Worm (Caenorhabditis elegans) whole organism, L4 larva: Measurements from ENCODE around the gene srj-37.

Experiments used
- D1046.2 ChIP-seq: fragments of 200-800 bp; sonication (Bioruptor generic); IDR thresholded peaks from 2 replicates; pipeline ENCODE4 v1.3.6; 2022; ENCODE audit warnings: missing genetic modification characterization, missing compliant biosample characterization
- F10B5.3 ChIP-seq: sonication (generic microtip); optimal IDR thresholded peaks from 2 replicates; lab custom pipeline; 2016; ENCODE audit warnings: mild to moderate bottlenecking, missing genetic modification characterization, missing compliant biosample characterization
- F49E8.2 ChIP-seq: sonication (generic microtip); optimal IDR thresholded peaks from 2 replicates; lab custom pipeline; 2016; ENCODE audit warnings: missing compliant biosample characterization, mild to moderate bottlenecking, missing genetic modification characterization, borderline replicate concordance
- ZK337.2 ChIP-seq: fragments of 200-800 bp; sonication (Bioruptor generic); IDR thresholded peaks from 2 replicates; pipeline ENCODE4 v1.3.6; 2022; ENCODE audit warnings: missing genetic modification reagents, missing genetic modification characterization, missing compliant biosample characterization
- aha-1 ChIP-seq: fragments of 150-350 bp; peaks from one replicate; lab custom pipeline; 2014; ENCODE audit warnings: missing biosample characterization, missing genetic modification characterization
- attf-4 ChIP-seq: sonication (generic microtip); optimal IDR thresholded peaks from 3 replicates; lab custom pipeline; 2017; ENCODE audit warnings: missing biosample characterization, missing genetic modification characterization
- ceh-44 ChIP-seq: fragments of 200-800 bp; sonication (Bioruptor generic); IDR thresholded peaks from 2 replicates; pipeline ENCODE4 v1.3.6; 2022; ENCODE audit warnings: missing genetic modification reagents, missing genetic modification characterization, missing compliant biosample characterization
- cey-2 ChIP-seq: sonication (generic microtip); optimal IDR thresholded peaks from 3 replicates; lab custom pipeline; 2017; ENCODE audit warnings: missing genetic modification characterization, mild to moderate bottlenecking, missing compliant biosample characterization, antibody characterized with exemption, borderline replicate concordance; ENCODE audit not compliant: insufficient read depth
- daf-12 ChIP-seq: fragments of 150-350 bp; optimal IDR thresholded peaks from 2 replicates; lab custom pipeline; 2014; ENCODE audit warnings: missing biosample characterization, missing genetic modification reagents, missing genetic modification characterization
- daf-16 ChIP-seq, 3 experiments: sonication (generic microtip); optimal IDR thresholded peaks; 2 replicates each; lab custom pipeline; 2016 to 2017; ENCODE audit warnings: missing genetic modification characterization in 3 of 3, missing genetic modification reagents in 3 of 3, mild to moderate bottlenecking in 2 of 3, missing compliant biosample characterization in 2 of 3, missing biosample characterization in 1 of 3, moderate library complexity in 1 of 3
- daf-19 ChIP-seq: fragments of 200-800 bp; sonication (Bioruptor generic); conservative IDR thresholded peaks from 2 replicates; pipeline ENCODE4 v1.3.6; 2022; ENCODE audit warnings: missing genetic modification characterization, missing compliant biosample characterization
- dmd-8 ChIP-seq: fragments of 200-800 bp; sonication (Bioruptor generic); IDR thresholded peaks from 2 replicates; pipeline ENCODE4 v1.3.6; 2022; ENCODE audit warnings: missing genetic modification characterization, missing compliant biosample characterization
- dve-1 ChIP-seq: sonication (generic microtip); optimal IDR thresholded peaks from 2 replicates; lab custom pipeline; 2017; ENCODE audit warnings: antibody characterized with exemption, mild to moderate bottlenecking, missing genetic modification characterization, missing compliant biosample characterization; ENCODE audit not compliant: insufficient read depth
- egl-43 ChIP-seq: fragments of 200-800 bp; sonication (Bioruptor generic); IDR thresholded peaks from 2 replicates; pipeline ENCODE4 v1.3.6; 2022; ENCODE audit warnings: missing genetic modification reagents, missing genetic modification characterization, missing compliant biosample characterization
- gei-8 ChIP-seq: fragments of 200-800 bp; sonication (Bioruptor generic); optimal IDR thresholded peaks from 2 replicates; lab custom pipeline; 2018; ENCODE audit warnings: mild to moderate bottlenecking, missing genetic modification characterization, missing compliant biosample characterization
- jun-1 ChIP-seq: fragments of 150-350 bp; optimal IDR thresholded peaks from 2 replicates; lab custom pipeline; 2014; ENCODE audit warnings: missing biosample characterization, missing genetic modification reagents, missing genetic modification characterization
- lin-38 ChIP-seq: fragments of 200-800 bp; sonication (Bioruptor generic); IDR thresholded peaks from 2 replicates; pipeline ENCODE4 v1.3.6; 2022; ENCODE audit warnings: missing genetic modification reagents, missing genetic modification characterization, missing compliant biosample characterization
- lsy-2 ChIP-seq, 2 experiments: fragments of 150-350 bp in 1 of 2; sonication (generic microtip) in 1 of 2; optimal IDR thresholded peaks; 2 replicates each; lab custom pipeline; 2014 to 2017; ENCODE audit warnings: missing biosample characterization in 2 of 2, missing genetic modification characterization in 2 of 2
- mdt-29 ChIP-seq: fragments of 200-800 bp; sonication (Bioruptor generic); IDR thresholded peaks from 2 replicates; pipeline ENCODE4 v1.3.6; 2022; ENCODE audit warnings: missing genetic modification reagents, missing genetic modification characterization, missing compliant biosample characterization
- mep-1 ChIP-seq: fragments of 150-350 bp; sonication (generic microtip); optimal IDR thresholded peaks from 3 replicates; lab custom pipeline; 2014; ENCODE audit warnings: missing biosample characterization, missing genetic modification characterization
- nhr-111 ChIP-seq: fragments of 200-800 bp; sonication (Bioruptor generic); optimal IDR thresholded peaks from 2 replicates; lab custom pipeline; 2018; ENCODE audit warnings: mild to moderate bottlenecking, missing genetic modification characterization, missing compliant biosample characterization
- nhr-28 ChIP-seq: fragments of 150-350 bp; optimal IDR thresholded peaks from 2 replicates; lab custom pipeline; 2014; ENCODE audit warnings: missing biosample characterization, missing genetic modification characterization
- nhr-41 ChIP-seq: fragments of 200-800 bp; sonication (Bioruptor generic); IDR thresholded peaks from 2 replicates; pipeline ENCODE4 v1.3.6; 2022; ENCODE audit warnings: missing genetic modification reagents, missing genetic modification characterization, missing compliant biosample characterization
- nhr-6 ChIP-seq: fragments of 150-350 bp; optimal IDR thresholded peaks from 2 replicates; lab custom pipeline; 2014; ENCODE audit warnings: missing biosample characterization, missing genetic modification characterization
- nhr-77 ChIP-seq: fragments of 150-350 bp; optimal IDR thresholded peaks from 2 replicates; lab custom pipeline; 2014; ENCODE audit warnings: missing biosample characterization, missing genetic modification characterization
- php-3 ChIP-seq: fragments of 200-800 bp; sonication (Bioruptor generic); IDR thresholded peaks from 2 replicates; pipeline ENCODE4 v1.3.6; 2022; ENCODE audit warnings: missing genetic modification reagents, missing genetic modification characterization, missing compliant biosample characterization
- pqm-1 ChIP-seq: sonication (generic microtip); optimal IDR thresholded peaks from 2 replicates; lab custom pipeline; 2017; ENCODE audit warnings: missing biosample characterization, missing genetic modification characterization
- saeg-2 ChIP-seq: fragments of 200-800 bp; sonication (Bioruptor generic); IDR thresholded peaks from 2 replicates; pipeline ENCODE4 v1.3.6; 2022; ENCODE audit warnings: missing genetic modification reagents, missing genetic modification characterization, missing compliant biosample characterization
- spr-1 ChIP-seq: sonication (generic microtip); optimal IDR thresholded peaks from 2 replicates; lab custom pipeline; 2016; ENCODE audit warnings: mild to moderate bottlenecking, missing genetic modification characterization, missing compliant biosample characterization
- spr-3 ChIP-seq: fragments of 200-800 bp; sonication (Bioruptor generic); optimal IDR thresholded peaks from 2 replicates; lab custom pipeline; 2018; ENCODE audit warnings: mild to moderate bottlenecking, missing genetic modification characterization, missing compliant biosample characterization
- tra-1 ChIP-seq: fragments of 200-800 bp; sonication (Bioruptor generic); IDR thresholded peaks from 2 replicates; pipeline ENCODE4 v1.3.6; 2022; ENCODE audit warnings: missing genetic modification reagents, missing genetic modification characterization, missing compliant biosample characterization
- unc-39 ChIP-seq: sonication (generic microtip); optimal IDR thresholded peaks from 2 replicates; lab custom pipeline; 2017; ENCODE audit warnings: missing biosample characterization, missing genetic modification characterization
- unc-62 ChIP-seq, 3 experiments: fragments of 150-350 bp in 1 of 3; sonication (generic microtip); optimal IDR thresholded peaks in 2 of 3; peaks in 1 of 3; 1 replicate in 1 of 3; 2 replicates in 2 of 3; lab custom pipeline; 2014 to 2017; ENCODE audit warnings: missing biosample characterization in 3 of 3, missing genetic modification characterization in 3 of 3, missing genetic modification reagents in 3 of 3, missing genotype in 1 of 3
- vab-7 ChIP-seq: fragments of 200-800 bp; sonication (Bioruptor generic); IDR thresholded peaks from 2 replicates; pipeline ENCODE4 v1.3.6; 2022; ENCODE audit warnings: missing genetic modification reagents, missing genetic modification characterization, missing compliant biosample characterization
- zfp-2 ChIP-seq: sonication (generic microtip); optimal IDR thresholded peaks from 2 replicates; lab custom pipeline; 2016; ENCODE audit warnings: mild to moderate bottlenecking, missing genetic modification characterization, missing compliant biosample characterization
- zfp-3 ChIP-seq: fragments of 200-800 bp; sonication (Bioruptor generic); conservative IDR thresholded peaks from 2 replicates; pipeline ENCODE4 v1.3.6; 2022; ENCODE audit warnings: missing genetic modification reagents, missing genetic modification characterization, missing compliant biosample characterization
- zip-11 ChIP-seq: fragments of 200-800 bp; sonication (Bioruptor generic); IDR thresholded peaks from 2 replicates; pipeline ENCODE4 v1.3.6; 2022; ENCODE audit warnings: missing genetic modification characterization, missing compliant biosample characterization
- zip-2 ChIP-seq: fragments of 150-350 bp; optimal IDR thresholded peaks from 2 replicates; lab custom pipeline; 2014; ENCODE audit warnings: missing biosample characterization, missing genetic modification characterization
- ztf-7 ChIP-seq: fragments of 150-350 bp; optimal IDR thresholded peaks from 2 replicates; lab custom pipeline; 2014; ENCODE audit warnings: missing biosample characterization, missing genetic modification characterization

Gene srj-37

ce11 chrV:622902-623301, 15.5 kb upstream of the srj-37 start, which contains the start of gene F48G7.5:
Gene F48G7.5 (minus strand): TSS chrV:622935.
- TF ChIP-seq aha-1 (tag; lab: Kevin White, UChicago): no peak
- peak; percentile 26 for TF ChIP-seq pqm-1 (tag; lab: Kevin White, UChicago)
- no peak for TF ChIP-seq daf-16 (GFP tag; optimal IDR thresholded peaks at IDR 0.05; lab: Kevin White, UChicago)
- TF ChIP-seq daf-16 (tag; optimal IDR thresholded peaks at IDR 0.05; lab: Kevin White, UChicago): peak; percentile 78
- no peak for TF ChIP-seq vab-7 (GFP tag; lab: Robert Waterston, UW)
- no peak for TF ChIP-seq D1046.2 (GFP tag; lab: Robert Waterston, UW)
- TF ChIP-seq unc-62 (GFP tag; optimal IDR thresholded peaks at IDR 0.05 in 1 of 2; lab: Kevin White, UChicago): no peak
- no peak for TF ChIP-seq unc-62 (tag; optimal IDR thresholded peaks at IDR 0.05; lab: Kevin White, UChicago)
- TF ChIP-seq dve-1 (tag; lab: Kevin White, UChicago): peak; percentile 6

DNA sequence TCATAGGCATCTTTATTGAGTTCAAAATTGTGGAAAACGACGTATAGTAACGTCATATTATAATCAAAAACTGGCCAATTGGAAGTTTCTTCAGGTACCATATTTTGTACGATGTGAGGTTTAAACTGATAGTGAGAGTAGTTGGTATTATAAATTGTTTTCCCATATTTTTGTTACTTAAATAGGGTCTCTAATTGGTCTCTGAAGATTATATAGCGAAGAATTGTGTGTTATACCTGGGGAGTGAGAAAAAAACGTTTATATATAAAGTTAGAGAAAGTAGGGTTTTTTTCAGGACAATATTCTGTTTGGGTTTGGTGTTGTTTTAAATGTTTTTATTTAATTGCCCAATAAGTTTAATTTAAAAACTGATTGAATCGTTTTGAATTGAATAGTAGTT, 13.5 kb upstream of the srj-37 start, which contains the start of gene srt-17:
Gene srt-17, minus strand, starts transcription at position 101 of the 400 bp plus-strand sequence.
- no peak for TF ChIP-seq php-3 (GFP tag; lab: Robert Waterston, UW)
- TF ChIP-seq zip-2 (tag; lab: Kevin White, UChicago): no peak
- no peak for TF ChIP-seq ceh-44 (GFP tag; lab: Robert Waterston, UW)
- TF ChIP-seq unc-39: no peak
- no peak for TF ChIP-seq gei-8 (GFP tag; lab: Kevin White, UChicago)
- TF ChIP-seq jun-1: no peak
- TF ChIP-seq ztf-7 (tag; lab: Kevin White, UChicago): no peak
- TF ChIP-seq daf-12 (tag; lab: Kevin White, UChicago): no peak
- TF ChIP-seq daf-19 (GFP tag; lab: Robert Waterston, UW): no peak
- TF ChIP-seq zfp-3 (GFP tag; lab: Robert Waterston, UW): no peak
- TF ChIP-seq zip-11 (GFP tag; lab: Robert Waterston, UW): no peak
- TF ChIP-seq spr-1 (tag; lab: Kevin White, UChicago): no peak
- no peak for TF ChIP-seq nhr-41 (GFP tag; lab: Robert Waterston, UW)
- TF ChIP-seq nhr-6 (tag; lab: Kevin White, UChicago): no peak
- TF ChIP-seq nhr-111: no peak
- no peak for TF ChIP-seq nhr-77
- no peak for TF ChIP-seq zfp-2 (tag; lab: Kevin White, UChicago)
- TF ChIP-seq nhr-28: no peak
- no peak for TF ChIP-seq spr-3 (GFP tag; lab: Kevin White, UChicago)
- no peak for TF ChIP-seq cey-2

- TF ChIP-seq mdt-29 (GFP tag; lab: Robert Waterston, UW) (no peak), vab-7 (GFP tag; lab: Robert Waterston, UW) (no peak), lsy-2 (tag; optimal IDR thresholded peaks at IDR 0.05; lab: Kevin White, UChicago) (no peak), tra-1 (GFP tag; lab: Robert Waterston, UW) (no peak), lin-38 (no peak), daf-16 (GFP tag; optimal IDR thresholded peaks at IDR 0.05; lab: Kevin White, UChicago) (no peak), daf-16 (tag; optimal IDR thresholded peaks at IDR 0.05; lab: Kevin White, UChicago) (peak; percentile 10), daf-12 (tag; lab: Kevin White, UChicago) (no peak), unc-62 (GFP tag; optimal IDR thresholded peaks at IDR 0.05 in 1 of 2; lab: Kevin White, UChicago) (peak in 1 of 2 experiments; percentile 29), unc-62 (tag; optimal IDR thresholded peaks at IDR 0.05; lab: Kevin White, UChicago) (no peak), F49E8.2 (tag; lab: Kevin White, UChicago) (no peak), dmd-8 (no peak), F10B5.3 (no peak), egl-43 (GFP tag; lab: Robert Waterston, UW) (no peak), saeg-2 (GFP tag; lab: Robert Waterston, UW) (no peak), attf-4 (tag; lab: Kevin White, UChicago) (no peak), ceh-44 (GFP tag; lab: Robert Waterston, UW) (no peak), mep-1 (tag; lab: Kevin White, UChicago) (no peak), ZK337.2 (GFP tag; lab: Robert Waterston, UW) (no peak)
Observed at ce11 chrV:626321-626720, 12.1 kb upstream of the srj-37 start, which contains the start of gene F48G7.7. Gene F48G7.7 (minus strand): TSS chrV:626421.
